Worm (Caenorhabditis elegans): ENCODE results near the gene srh-4.

The srh-4 gene

ce11 chrV:4043632-4044031 lies 33.4 kb downstream of the srh-4 start, which contains the start of gene phat-3:
TSS of gene phat-3 (plus strand) at chrV:4043932.
- TF ChIP-seq unc-39 (tag; optimal IDR thresholded peaks at IDR 0.05) (no peak), R02D3.7 (tag; optimal IDR thresholded peaks at IDR 0.05) (no peak), snpc-4 (tag; optimal IDR thresholded peaks at IDR 0.05) (no peak), ceh-16 (tag; optimal IDR thresholded peaks at IDR 0.05) (no peak), mbf-1 (tag; optimal IDR thresholded peaks at IDR 0.05) (no peak)

ce11 chrV:4046122-4046521 lies 35.9 kb downstream of the srh-4 start, which contains the start of gene phat-7:
TSS of gene phat-7 (plus strand) at chrV:4046422.
- TF ChIP-seq nhr-12 (tag; optimal IDR thresholded peaks at IDR 0.05) (no peak), ztf-1 (GFP tag; conservative IDR thresholded peaks at IDR 0.05) (no peak), unc-62 (GFP tag; optimal IDR thresholded peaks at IDR 0.05) (no peak), lin-13 (GFP tag; optimal IDR thresholded peaks at IDR 0.05) (no peak), zag-1 (tag; optimal IDR thresholded peaks at IDR 0.05) (no peak), unc-55 (GFP tag; optimal IDR thresholded peaks at IDR 0.05) (no peak), unc-39 (tag; optimal IDR thresholded peaks at IDR 0.05) (no peak), sma-9 (GFP tag; optimal IDR thresholded peaks at IDR 0.05) (no peak), sma-9 (tag; optimal IDR thresholded peaks at IDR 0.05) (no peak), snpc-4 (tag; optimal IDR thresholded peaks at IDR 0.05) (no peak), lsy-2 (tag; optimal IDR thresholded peaks at IDR 0.05) (no peak), nhr-6 (tag; optimal IDR thresholded peaks at IDR 0.05) (no peak), nhr-25 (tag; optimal IDR thresholded peaks at IDR 0.05) (no peak), nhr-11 (tag; optimal IDR thresholded peaks at IDR 0.05) (no peak), ama-1 (optimal IDR thresholded peaks at IDR 0.05) (no peak), C34F6.9 (tag; optimal IDR thresholded peaks at IDR 0.05) (no peak), nhr-77 (tag; optimal IDR thresholded peaks at IDR 0.05) (no peak), gmeb-1 (tag; optimal IDR thresholded peaks at IDR 0.05) (no peak)

ce11 chrV:4047541-4047940 lies 37.3 kb downstream of the srh-4 start, which contains the start of gene srh-169:
TSS of gene srh-169 (plus strand) at chrV:4047841.
- TF ChIP-seq elt-1 (tag; optimal IDR thresholded peaks at IDR 0.05) (no peak), lin-11 (tag; optimal IDR thresholded peaks at IDR 0.05) (no peak), egl-27 (tag; optimal IDR thresholded peaks at IDR 0.05) (no peak), peb-1 (tag; optimal IDR thresholded peaks at IDR 0.05) (no peak), elt-3 (tag; optimal IDR thresholded peaks at IDR 0.05) (no peak)

- TF ChIP-seq unc-39 (tag; optimal IDR thresholded peaks at IDR 0.05) (no peak), sma-9 (GFP tag; optimal IDR thresholded peaks at IDR 0.05) (no peak), sma-9 (tag; optimal IDR thresholded peaks at IDR 0.05) (no peak), lin-11 (tag; optimal IDR thresholded peaks at IDR 0.05) (no peak), dmd-4 (tag; optimal IDR thresholded peaks at IDR 0.05) (no peak)
These were observed 44.8 kb downstream of the srh-4 start, which contains the start of gene djr-1.2 for ce11 chrV:4055025-4055424. TSS of gene djr-1.2 (minus strand) at chrV:4055125.

- TF ChIP-seq C34F6.9 (tag; optimal IDR thresholded peaks at IDR 0.05), result no peak
- no peak for TF ChIP-seq unc-39 (tag; optimal IDR thresholded peaks at IDR 0.05)
- no peak for TF ChIP-seq alr-1 (tag; optimal IDR thresholded peaks at IDR 0.05)
- no peak for TF ChIP-seq nhr-11 (tag; optimal IDR thresholded peaks at IDR 0.05)
- no peak for TF ChIP-seq dmd-4 (tag; optimal IDR thresholded peaks at IDR 0.05)
- TF ChIP-seq lsy-2 (tag; optimal IDR thresholded peaks at IDR 0.05), result no peak
- no peak for TF ChIP-seq ZK546.5 (tag; optimal IDR thresholded peaks at IDR 0.05)
- TF ChIP-seq lin-13 (GFP tag; optimal IDR thresholded peaks at IDR 0.05), result no peak
- no peak for TF ChIP-seq nhr-25 (tag; optimal IDR thresholded peaks at IDR 0.05)
- TF ChIP-seq nhr-77 (tag; optimal IDR thresholded peaks at IDR 0.05), result no peak
- TF ChIP-seq sma-9 (GFP tag; optimal IDR thresholded peaks at IDR 0.05), result no peak
- no peak for TF ChIP-seq sma-9 (tag; optimal IDR thresholded peaks at IDR 0.05)
- TF ChIP-seq skn-1 (tag; optimal IDR thresholded peaks at IDR 0.05), result no peak
These were observed 45.9 kb downstream of the srh-4 start for ce11 chrV:4056203-4056602.
